Worm (Caenorhabditis elegans) whole organism, late embryonic: ENCODE data around the gene EEED8.4.

Experiments
- C38D4.7 ChIP-seq: fragments of 200-800 bp; sonication (Bioruptor generic); optimal IDR thresholded peaks from 2 replicates; lab custom pipeline; 2018; ENCODE audit warnings: mild to moderate bottlenecking, missing genetic modification characterization, moderate library complexity, missing compliant biosample characterization
- ahr-1 ChIP-seq: sonication (generic microtip); optimal IDR thresholded peaks from 2 replicates; lab custom pipeline; 2016; ENCODE audit warnings: missing genetic modification characterization, missing compliant biosample characterization
- ama-1 ChIP-seq: fragments of 150-350 bp; optimal IDR thresholded peaks from 2 replicates; lab custom pipeline; 2014
- ceh-18 ChIP-seq: sonication (generic microtip); optimal IDR thresholded peaks from 2 replicates; lab custom pipeline; 2016; ENCODE audit warnings: missing genetic modification characterization, missing compliant biosample characterization
- pros-1 ChIP-seq: fragments of 150-350 bp; optimal IDR thresholded peaks from 2 replicates; lab custom pipeline; 2014; ENCODE audit warnings: missing biosample characterization, missing genetic modification reagents, missing genetic modification characterization
- rnt-1 ChIP-seq: sonication (generic microtip); optimal IDR thresholded peaks from 2 replicates; lab custom pipeline; 2016; ENCODE audit warnings: missing genetic modification characterization, missing compliant biosample characterization

DNA sequence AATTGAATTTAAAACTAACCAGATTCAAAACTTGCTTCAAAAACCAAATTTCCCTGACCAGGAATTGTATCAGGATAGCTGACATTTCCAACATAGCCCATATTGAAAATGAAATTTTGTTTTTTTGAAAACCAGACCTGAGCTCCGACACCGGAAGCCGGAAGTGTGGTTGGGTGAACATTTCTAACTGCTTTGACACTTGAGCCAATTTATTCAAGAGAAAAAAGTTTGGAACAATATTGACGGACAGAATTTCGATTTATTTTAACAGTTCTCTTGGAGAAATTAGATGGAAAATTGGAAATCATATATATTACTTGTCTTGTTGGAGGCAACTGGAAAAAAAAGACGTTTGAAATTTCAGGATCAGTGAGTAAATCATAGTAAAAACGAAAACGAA is 21.9 kb upstream of the EEED8.4 start, which contains the start of gene ccpp-6:
- TF ChIP-seq ahr-1 (tag; lab: Kevin White, UChicago) (no peak), pros-1 (tag; lab: Kevin White, UChicago) (no peak), rnt-1 (tag; lab: Kevin White, UChicago) (no peak), ceh-18 (tag; lab: Kevin White, UChicago) (no peak), C38D4.7 (GFP tag; lab: Kevin White, UChicago) (no peak), ama-1 (lab: Kevin White, UChicago) (no peak)
